Worm (Caenorhabditis elegans) whole organism, L4 larva: ENCODE measurements around the gene ttr-16.

Experiments
- F10B5.3 ChIP-seq: sonication (generic microtip); optimal IDR thresholded peaks from 2 replicates; lab custom pipeline; 2016; ENCODE audit warnings: mild to moderate bottlenecking, missing genetic modification characterization, missing compliant biosample characterization
- F49E8.2 ChIP-seq: sonication (generic microtip); optimal IDR thresholded peaks from 2 replicates; lab custom pipeline; 2016; ENCODE audit warnings: missing compliant biosample characterization, mild to moderate bottlenecking, missing genetic modification characterization, borderline replicate concordance
- R02D3.7 ChIP-seq: fragments of 150-350 bp; sonication (generic microtip); optimal IDR thresholded peaks from 3 replicates; lab custom pipeline; 2014; ENCODE audit warnings: missing biosample characterization, missing genetic modification characterization
- T20F7.1 ChIP-seq: fragments of 200-800 bp; sonication (Bioruptor generic); optimal IDR thresholded peaks from 2 replicates; lab custom pipeline; 2018; ENCODE audit warnings: mild to moderate bottlenecking, missing genetic modification characterization, missing compliant biosample characterization
- T26A8.4 ChIP-seq: fragments of 200-800 bp; sonication (Bioruptor generic); IDR thresholded peaks from 2 replicates; pipeline ENCODE4 v1.3.6; 2022; ENCODE audit warnings: missing genetic modification characterization, missing compliant biosample characterization
- Y48G9A.11 ChIP-seq: fragments of 200-800 bp; sonication (Bioruptor generic); IDR thresholded peaks from 2 replicates; pipeline ENCODE4 v1.3.6; 2022; ENCODE audit warnings: missing genetic modification reagents, missing genetic modification characterization, missing compliant biosample characterization
- ZK337.2 ChIP-seq: fragments of 200-800 bp; sonication (Bioruptor generic); IDR thresholded peaks from 2 replicates; pipeline ENCODE4 v1.3.6; 2022; ENCODE audit warnings: missing genetic modification reagents, missing genetic modification characterization, missing compliant biosample characterization
- ZK546.5 ChIP-seq, 2 experiments: sonication (generic microtip); optimal IDR thresholded peaks; 2 replicates each; lab custom pipeline; 2017; ENCODE audit warnings: missing biosample characterization in 2 of 2, missing genetic modification characterization in 2 of 2
- ama-1 ChIP-seq: fragments of 150-350 bp; optimal IDR thresholded peaks from 2 replicates; lab custom pipeline; 2014; ENCODE audit warnings: inconsistent platforms, mixed read lengths
- ceh-28 ChIP-seq: fragments of 150-350 bp; optimal IDR thresholded peaks from 2 replicates; lab custom pipeline; 2014; ENCODE audit warnings: missing biosample characterization, missing genetic modification reagents, missing genetic modification characterization
- ctbp-1 ChIP-seq: fragments of 200-800 bp; sonication (Bioruptor generic); IDR thresholded peaks from 2 replicates; pipeline ENCODE4 v1.3.6; 2022; ENCODE audit warnings: missing genetic modification reagents, missing genetic modification characterization, missing compliant biosample characterization
- daf-19 ChIP-seq: fragments of 200-800 bp; sonication (Bioruptor generic); conservative IDR thresholded peaks from 2 replicates; pipeline ENCODE4 v1.3.6; 2022; ENCODE audit warnings: missing genetic modification characterization, missing compliant biosample characterization
- dmd-8 ChIP-seq: fragments of 200-800 bp; sonication (Bioruptor generic); IDR thresholded peaks from 2 replicates; pipeline ENCODE4 v1.3.6; 2022; ENCODE audit warnings: missing genetic modification characterization, missing compliant biosample characterization
- dmd-9 ChIP-seq: fragments of 200-800 bp; sonication (Bioruptor generic); IDR thresholded peaks from 2 replicates; pipeline ENCODE4 v1.3.6; 2022; ENCODE audit warnings: missing genetic modification reagents, missing genetic modification characterization, missing compliant biosample characterization
- egl-43 ChIP-seq: fragments of 200-800 bp; sonication (Bioruptor generic); IDR thresholded peaks from 2 replicates; pipeline ENCODE4 v1.3.6; 2022; ENCODE audit warnings: missing genetic modification reagents, missing genetic modification characterization, missing compliant biosample characterization
- fos-1 ChIP-seq: fragments of 150-350 bp; optimal IDR thresholded peaks from 2 replicates; lab custom pipeline; 2014; ENCODE audit warnings: missing biosample characterization, missing genetic modification characterization
- hif-1 ChIP-seq, 2 experiments: sonication (generic microtip); optimal IDR thresholded peaks; 2 replicates each; lab custom pipeline; 2016 to 2017; ENCODE audit warnings: missing compliant biosample characterization in 2 of 2, missing genetic modification characterization in 2 of 2, missing genetic modification reagents in 2 of 2, missing genotype in 2 of 2, mild to moderate bottlenecking in 1 of 2
- hmg-1.1 ChIP-seq: fragments of 200-800 bp; sonication (Bioruptor generic); IDR thresholded peaks from 2 replicates; pipeline ENCODE4 v1.3.6; 2022; ENCODE audit warnings: missing genetic modification reagents, missing genetic modification characterization, missing compliant biosample characterization
- lin-1 ChIP-seq: fragments of 200-800 bp; sonication (Bioruptor generic); IDR thresholded peaks from 2 replicates; pipeline ENCODE4 v1.3.6; 2022; ENCODE audit warnings: missing genetic modification reagents, missing genetic modification characterization, missing compliant biosample characterization
- lin-13 ChIP-seq: fragments of 150-350 bp; optimal IDR thresholded peaks from 2 replicates; lab custom pipeline; 2014; ENCODE audit warnings: missing biosample characterization, missing genetic modification reagents, missing genetic modification characterization
- lin-15B ChIP-seq: fragments of 150-350 bp; sonication (generic microtip); optimal IDR thresholded peaks from 3 replicates; lab custom pipeline; 2014; ENCODE audit warnings: missing biosample characterization, missing genetic modification characterization
- lin-29 ChIP-seq: fragments of 200-800 bp; sonication (Bioruptor generic); IDR thresholded peaks from 2 replicates; pipeline ENCODE4 v1.3.6; 2022; ENCODE audit warnings: missing genetic modification reagents, missing genetic modification characterization, missing compliant biosample characterization
- lin-38 ChIP-seq: fragments of 200-800 bp; sonication (Bioruptor generic); IDR thresholded peaks from 2 replicates; pipeline ENCODE4 v1.3.6; 2022; ENCODE audit warnings: missing genetic modification reagents, missing genetic modification characterization, missing compliant biosample characterization
- lin-39 ChIP-seq: fragments of 150-350 bp; optimal IDR thresholded peaks from 2 replicates; lab custom pipeline; 2014; ENCODE audit warnings: missing biosample characterization, missing genetic modification reagents, missing genetic modification characterization
- madf-9 ChIP-seq: fragments of 200-800 bp; sonication (Bioruptor generic); conservative IDR thresholded peaks from 2 replicates; pipeline ENCODE4 v1.3.6; 2022; ENCODE audit warnings: missing genetic modification reagents, missing genetic modification characterization, missing compliant biosample characterization
- mep-1 ChIP-seq: fragments of 150-350 bp; sonication (generic microtip); optimal IDR thresholded peaks from 3 replicates; lab custom pipeline; 2014; ENCODE audit warnings: missing biosample characterization, missing genetic modification characterization
- mes-2 ChIP-seq: sonication (generic microtip); optimal IDR thresholded peaks from 2 replicates; lab custom pipeline; 2016; ENCODE audit warnings: missing genotype, mild to moderate bottlenecking, missing genetic modification characterization, missing compliant biosample characterization; ENCODE audit not compliant: poor library complexity, severe bottlenecking
- nhr-76 ChIP-seq: fragments of 150-350 bp; optimal IDR thresholded peaks from 2 replicates; lab custom pipeline; 2014; ENCODE audit warnings: missing biosample characterization, missing genetic modification characterization
- pha-4 ChIP-seq, 2 experiments: fragments of 150-350 bp in 1 of 2; fragments of 200-800 bp in 1 of 2; sonication (Bioruptor generic) in 1 of 2; IDR thresholded peaks in 1 of 2; optimal IDR thresholded peaks in 1 of 2; 2 replicates each; pipeline versions ENCODE4 v1.3.6 to Lab custom; 2014 to 2022; ENCODE audit warnings: missing genetic modification characterization in 2 of 2, missing genetic modification reagents in 2 of 2, missing biosample characterization in 1 of 2, missing compliant biosample characterization in 1 of 2
- snpc-1.2 ChIP-seq: fragments of 200-800 bp; sonication (Bioruptor generic); IDR thresholded peaks from 2 replicates; pipeline ENCODE4 v1.3.6; 2022; ENCODE audit warnings: missing genetic modification reagents, missing genetic modification characterization, missing compliant biosample characterization
- unc-62 ChIP-seq, 3 experiments: fragments of 150-350 bp in 1 of 3; sonication (generic microtip); optimal IDR thresholded peaks in 2 of 3; peaks in 1 of 3; 1 replicate in 1 of 3; 2 replicates in 2 of 3; lab custom pipeline; 2014 to 2017; ENCODE audit warnings: missing biosample characterization in 3 of 3, missing genetic modification characterization in 3 of 3, missing genetic modification reagents in 3 of 3, missing genotype in 1 of 3
- zip-2 ChIP-seq: fragments of 150-350 bp; optimal IDR thresholded peaks from 2 replicates; lab custom pipeline; 2014; ENCODE audit warnings: missing biosample characterization, missing genetic modification characterization

Gene ttr-16

DNA sequence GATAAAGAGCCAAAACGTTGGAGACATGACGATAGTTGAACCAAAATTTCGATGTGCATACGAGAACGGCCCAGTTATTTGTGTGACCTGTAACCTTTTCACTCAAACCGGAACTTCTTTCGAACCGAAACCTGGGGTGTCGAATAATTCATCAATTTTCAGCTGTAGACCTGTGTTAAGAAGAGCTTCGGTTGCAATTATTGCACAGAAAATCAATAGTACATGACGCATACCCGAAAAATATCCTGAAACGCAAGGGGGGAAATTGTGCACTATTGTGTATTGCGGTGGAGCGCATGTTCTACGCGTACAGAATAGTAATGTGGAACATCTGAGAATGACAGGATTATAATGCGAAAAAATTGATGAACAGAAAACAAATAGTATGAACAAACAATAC, 45.8 kb upstream of the ttr-16 start, which contains the start of gene pigk-1:
Gene pigk-1, minus strand, starts transcription at position 248 of the 400 bp plus-strand sequence.
- TF ChIP-seq lin-38 (GFP tag; lab: Robert Waterston, UW) = peak; percentile 52
- peak; percentile 62; the same call in 1 of the 2 replicates for TF ChIP-seq snpc-1.2 (GFP tag; lab: Robert Waterston, UW)
- TF ChIP-seq T20F7.1 (GFP tag; lab: Kevin White, UChicago) = no peak
- peak; percentile 12; the same call in 1 of the 2 replicates for TF ChIP-seq ctbp-1 (GFP tag; lab: Robert Waterston, UW)
- 0 out of 2 replicates have a peak, but pooled peaks have one; percentile 41 for TF ChIP-seq daf-19 (GFP tag; lab: Robert Waterston, UW)
- TF ChIP-seq egl-43 (GFP tag; lab: Robert Waterston, UW) = 0 out of 2 replicates have a peak, but pooled peaks have one; percentile 18
- TF ChIP-seq F10B5.3 (tag; lab: Kevin White, UChicago) = no peak
- 0 out of 2 replicates have a peak, but pooled peaks have one; percentile 17 for TF ChIP-seq madf-9 (GFP tag; lab: Robert Waterston, UW)
- TF ChIP-seq ama-1 (lab: Kevin White, UChicago) = peak; percentile 65
- 0 out of 2 replicates have a peak, but pooled peaks have one; percentile 15 for TF ChIP-seq hmg-1.1 (GFP tag; lab: Robert Waterston, UW)
- TF ChIP-seq mes-2 (tag; lab: Kevin White, UChicago) = no peak
- no peak for TF ChIP-seq lin-15B (tag; lab: Kevin White, UChicago)
- peak; percentile 58 for TF ChIP-seq F49E8.2 (tag; lab: Kevin White, UChicago)
- TF ChIP-seq Y48G9A.11 (GFP tag; lab: Robert Waterston, UW) = peak; percentile 41; the same call in 1 of the 2 replicates
- TF ChIP-seq pha-4 (GFP tag; IDR thresholded peaks at IDR 0.05; lab: Robert Waterston, UW) = peak; percentile 54; the same call in 1 of the 2 replicates
- no peak for TF ChIP-seq pha-4 (tag; optimal IDR thresholded peaks at IDR 0.05; lab: Kevin White, UChicago)
- TF ChIP-seq ZK546.5 (tag; optimal IDR thresholded peaks at IDR 0.05; lab: Kevin White, UChicago) = peak in 1 of 2 experiments; percentile 27
- 0 out of 2 replicates have a peak, but pooled peaks have one; percentile 46 for TF ChIP-seq dmd-8 (GFP tag; lab: Robert Waterston, UW)
- no peak for TF ChIP-seq R02D3.7 (tag; lab: Kevin White, UChicago)

DNA sequence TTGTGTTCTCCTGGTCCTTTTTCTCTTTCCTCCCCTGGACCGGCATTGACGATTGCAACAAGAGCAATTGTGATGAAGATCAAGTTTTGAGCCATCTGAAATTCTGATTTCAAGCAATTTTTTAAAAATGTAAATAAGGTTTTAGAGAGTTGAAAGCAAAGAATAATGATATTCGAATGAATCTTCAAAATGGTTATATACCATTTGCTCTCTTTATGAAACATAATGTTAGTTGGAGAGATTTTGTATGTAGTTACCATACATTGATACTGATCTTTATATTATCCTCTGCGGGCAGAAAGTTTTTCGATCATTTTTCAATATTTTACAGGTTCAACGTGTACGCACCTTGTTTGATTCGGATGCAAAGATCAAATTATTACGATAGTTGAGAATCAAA, 41.8 kb upstream of the ttr-16 start, which contains the start of gene srlf-24:
Gene srlf-24, minus strand, starts transcription at position 101 of the 400 bp plus-strand sequence.
- TF ChIP-seq dmd-8 (GFP tag; lab: Robert Waterston, UW) (no peak), mep-1 (tag; lab: Kevin White, UChicago) (no peak), lin-29 (GFP tag; lab: Robert Waterston, UW) (no peak), ZK337.2 (GFP tag; lab: Robert Waterston, UW) (no peak), lin-13 (no peak), zip-2 (tag; lab: Kevin White, UChicago) (no peak), lin-39 (tag; lab: Kevin White, UChicago) (no peak), T26A8.4 (no peak), dmd-9 (GFP tag; lab: Robert Waterston, UW) (no peak), ceh-28 (no peak), ctbp-1 (GFP tag; lab: Robert Waterston, UW) (no peak), hif-1 (tag; optimal IDR thresholded peaks at IDR 0.05; lab: Kevin White, UChicago) (no peak), lin-1 (GFP tag; lab: Robert Waterston, UW) (no peak)

DNA sequence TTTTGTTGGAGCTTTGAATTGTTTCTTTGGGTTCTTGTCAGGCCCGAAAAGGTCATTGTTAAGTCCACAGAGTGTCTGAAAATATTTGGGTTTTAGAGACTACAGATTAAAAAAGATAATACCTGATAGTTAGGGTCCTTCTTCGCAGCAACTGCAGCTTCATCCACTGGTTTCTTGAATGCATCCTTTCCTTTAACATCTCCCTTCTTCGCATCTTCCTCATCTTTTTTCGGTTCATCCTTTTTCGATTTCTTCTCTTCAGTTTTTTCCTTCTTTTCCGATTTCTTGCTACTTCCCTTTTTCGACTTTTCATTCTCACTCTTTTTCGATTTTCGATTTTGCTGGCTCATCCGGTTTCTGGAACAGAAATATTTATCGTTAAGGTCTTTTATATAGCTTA, 39.6 kb upstream of the ttr-16 start:
- TF ChIP-seq fos-1 (no peak), unc-62 (GFP tag; optimal IDR thresholded peaks at IDR 0.05 in 1 of 2; lab: Kevin White, UChicago) (peak in 1 of 2 experiments; percentile 85), unc-62 (tag; optimal IDR thresholded peaks at IDR 0.05; lab: Kevin White, UChicago) (no peak)
- TF ChIP-seq, all 104 proteins: peak for 1

DNA sequence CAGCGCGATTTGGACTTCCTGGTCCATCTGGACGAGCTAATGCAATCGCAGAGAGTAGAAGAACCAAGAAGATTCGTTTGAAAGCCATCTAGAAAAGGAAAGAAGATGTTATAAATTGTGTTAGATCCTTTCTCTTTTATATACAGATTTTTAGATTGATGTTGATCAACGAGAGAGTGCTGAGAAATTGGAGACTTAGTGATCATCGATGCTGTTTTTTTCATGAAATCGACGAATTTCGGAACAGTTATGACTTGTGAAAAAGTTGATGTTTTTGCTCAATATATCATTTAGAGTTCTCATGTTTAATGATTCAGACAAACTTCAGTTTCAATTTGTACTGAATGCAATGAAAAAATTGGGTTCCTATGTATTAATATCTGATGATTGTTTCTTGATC, 38.7 kb upstream of the ttr-16 start, which contains the start of gene srlf-17:
Gene srlf-17, minus strand, starts transcription at position 101 of the 400 bp plus-strand sequence.
- TF ChIP-seq zip-2 (tag; lab: Kevin White, UChicago) (no peak), nhr-76 (tag; lab: Kevin White, UChicago) (no peak)
